Worm (Caenorhabditis elegans): ENCODE measurements around the gene F08G2.4.

ce11 chrII:13858352-13858751, 27.9 kb downstream of the F08G2.4 start:
- TF ChIP-seq flt-1 (GFP tag; IDR thresholded peaks at IDR 0.05) (no peak), ztf-23 (GFP tag; IDR thresholded peaks at IDR 0.05) (no peak), ref-1 (GFP tag; conservative IDR thresholded peaks at IDR 0.05) (no peak), ztf-29 (GFP tag; IDR thresholded peaks at IDR 0.05) (no peak), klf-2 (GFP tag; conservative IDR thresholded peaks at IDR 0.05) (no peak), T22C8.4 (GFP tag; IDR thresholded peaks at IDR 0.05) (no peak), tab-1 (GFP tag; IDR thresholded peaks at IDR 0.05) (no peak), med-1 (GFP tag; optimal IDR thresholded peaks at IDR 0.05; ENCODE audit: insufficient read depth) (no peak), cog-1 (tag; optimal IDR thresholded peaks at IDR 0.05) (no peak)
